Worm (Caenorhabditis elegans): ENCODE results near the gene ceh-10.
A peak's percentile ranks its signal among the peaks of the same experiment; 100 is the strongest.

Gene ceh-10

ce11 chrIII:5811957-5812356, 13.1 kb downstream of the ceh-10 start:
- no peak for TF ChIP-seq nhr-23 (tag; optimal IDR thresholded peaks at IDR 0.05)
- TF ChIP-seq zag-1 (tag; optimal IDR thresholded peaks at IDR 0.05), result no peak

- TF ChIP-seq nhr-25 (tag; optimal IDR thresholded peaks at IDR 0.05), result peak; percentile 58
- TF ChIP-seq nhr-23 (tag; optimal IDR thresholded peaks at IDR 0.05), result peak; percentile 69
- no peak for TF ChIP-seq nhr-28 (tag; optimal IDR thresholded peaks at IDR 0.05)
- no peak for TF ChIP-seq ZK546.5 (tag; optimal IDR thresholded peaks at IDR 0.05)
- TF ChIP-seq ceh-16 (tag; optimal IDR thresholded peaks at IDR 0.05), result no peak
- no peak for TF ChIP-seq ztf-4 (tag; optimal IDR thresholded peaks at IDR 0.05)
- no peak for TF ChIP-seq snpc-4 (tag; optimal IDR thresholded peaks at IDR 0.05)
- no peak for TF ChIP-seq ceh-82 (tag; optimal IDR thresholded peaks at IDR 0.05)
- TF ChIP-seq nhr-12 (tag; optimal IDR thresholded peaks at IDR 0.05), result no peak
- peak; percentile 73 for TF ChIP-seq nfya-1 (tag; optimal IDR thresholded peaks at IDR 0.05; ENCODE audit: insufficient read depth)
- no peak for TF ChIP-seq ama-1 (optimal IDR thresholded peaks at IDR 0.05)
- TF ChIP-seq zag-1 (tag; optimal IDR thresholded peaks at IDR 0.05), result no peak
- TF ChIP-seq unc-39 (tag; optimal IDR thresholded peaks at IDR 0.05), result no peak
- TF ChIP-seq elt-3 (tag; optimal IDR thresholded peaks at IDR 0.05), result peak in 2 of 3 experiments; percentile 19 to 82
- TF ChIP-seq pha-4 (tag; optimal IDR thresholded peaks at IDR 0.05), result no peak
- TF ChIP-seq pqm-1 (tag; optimal IDR thresholded peaks at IDR 0.05), result no peak
- peak; percentile 41 for TF ChIP-seq nhr-43 (tag; optimal IDR thresholded peaks at IDR 0.05; ENCODE audit: poor library complexity, severe bottlenecking)
- TF ChIP-seq nhr-67 (tag; optimal IDR thresholded peaks at IDR 0.05), result no peak
- no peak for TF ChIP-seq nhr-237 (tag; optimal IDR thresholded peaks at IDR 0.05)
- TF ChIP-seq skn-1 (tag; optimal IDR thresholded peaks at IDR 0.05), result no peak
- peak; percentile 18 for TF ChIP-seq egl-27 (tag; optimal IDR thresholded peaks at IDR 0.05)
- no peak for TF ChIP-seq nhr-76 (tag; optimal IDR thresholded peaks at IDR 0.05)
- TF ChIP-seq lin-39 (tag; optimal IDR thresholded peaks at IDR 0.05), result no peak
- TF ChIP-seq fkh-2 (tag; optimal IDR thresholded peaks at IDR 0.05), result no peak
- no peak for TF ChIP-seq elt-2 (tag; optimal IDR thresholded peaks at IDR 0.05)
- peak; percentile 18 for TF ChIP-seq unc-62 (GFP tag; optimal IDR thresholded peaks at IDR 0.05)
- no peak for TF ChIP-seq mdl-1 (tag; optimal IDR thresholded peaks at IDR 0.05)
- no peak for TF ChIP-seq fkh-10 (GFP tag; optimal IDR thresholded peaks at IDR 0.05)
Measured at ce11 chrIII:5812672-5813071, 13.8 kb downstream of the ceh-10 start.

- TF ChIP-seq mdl-1 (tag; optimal IDR thresholded peaks at IDR 0.05), result no peak
- no peak for TF ChIP-seq aly-2 (tag; optimal IDR thresholded peaks at IDR 0.05)
- TF ChIP-seq lin-15B (tag; optimal IDR thresholded peaks at IDR 0.05), result no peak
- TF ChIP-seq egl-5 (tag; optimal IDR thresholded peaks at IDR 0.05), result no peak
Measured at ce11 chrIII:5813501-5813900, 14.7 kb downstream of the ceh-10 start.

ce11 chrIII:5814098-5814497, 15.3 kb downstream of the ceh-10 start:
- no peak for TF ChIP-seq nhr-77 (tag; optimal IDR thresholded peaks at IDR 0.05)
- no peak for TF ChIP-seq elt-3 (tag; optimal IDR thresholded peaks at IDR 0.05)
- TF ChIP-seq fkh-2 (tag; optimal IDR thresholded peaks at IDR 0.05), result no peak
- TF ChIP-seq ztf-11 (tag; optimal IDR thresholded peaks at IDR 0.05), result no peak
- no peak for TF ChIP-seq mml-1 (tag; optimal IDR thresholded peaks at IDR 0.05)
- no peak for TF ChIP-seq elt-1 (tag; optimal IDR thresholded peaks at IDR 0.05)
- TF ChIP-seq sea-2 (GFP tag; optimal IDR thresholded peaks at IDR 0.05), result no peak
- no peak for TF ChIP-seq unc-39 (tag; optimal IDR thresholded peaks at IDR 0.05)
- TF ChIP-seq ama-1 (optimal IDR thresholded peaks at IDR 0.05), result no peak
- no peak for TF ChIP-seq tbx-2 (tag; optimal IDR thresholded peaks at IDR 0.05)
- TF ChIP-seq daf-12 (tag; optimal IDR thresholded peaks at IDR 0.05), result no peak
- no peak for TF ChIP-seq nfya-1 (tag; optimal IDR thresholded peaks at IDR 0.05; ENCODE audit: insufficient read depth)
- TF ChIP-seq pqm-1 (tag; optimal IDR thresholded peaks at IDR 0.05), result peak; percentile 59
- no peak for TF ChIP-seq ceh-9 (tag; optimal IDR thresholded peaks at IDR 0.05)
- TF ChIP-seq ceh-82 (tag; optimal IDR thresholded peaks at IDR 0.05), result no peak
- TF ChIP-seq pha-4 (tag; optimal IDR thresholded peaks at IDR 0.05), result peak; percentile 43
- TF ChIP-seq lsy-12 (tag; optimal IDR thresholded peaks at IDR 0.05), result no peak
- no peak for TF ChIP-seq nhr-67 (tag; optimal IDR thresholded peaks at IDR 0.05)
- TF ChIP-seq ztf-4 (tag; optimal IDR thresholded peaks at IDR 0.05), result no peak
- TF ChIP-seq unc-62 (GFP tag; optimal IDR thresholded peaks at IDR 0.05), result no peak
- TF ChIP-seq elt-2 (tag; optimal IDR thresholded peaks at IDR 0.05), result peak; percentile 74
